Worm (Caenorhabditis elegans) whole organism, L4 larva: Measurements from ENCODE around the gene ZK355.2.

Experiments used
- F26F4.8 ChIP-seq: fragments of 200-800 bp; sonication (Bioruptor generic); conservative IDR thresholded peaks from 2 replicates; pipeline ENCODE4 v1.3.6; 2022; ENCODE audit warnings: missing genetic modification characterization, missing compliant biosample characterization
- F37D6.2 ChIP-seq: sonication (generic microtip); optimal IDR thresholded peaks from 2 replicates; lab custom pipeline; 2016; ENCODE audit warnings: mild to moderate bottlenecking, missing genetic modification characterization, missing compliant biosample characterization
- R02D3.7 ChIP-seq: fragments of 150-350 bp; sonication (generic microtip); optimal IDR thresholded peaks from 3 replicates; lab custom pipeline; 2014; ENCODE audit warnings: missing biosample characterization, missing genetic modification characterization
- T20F7.1 ChIP-seq: fragments of 200-800 bp; sonication (Bioruptor generic); optimal IDR thresholded peaks from 2 replicates; lab custom pipeline; 2018; ENCODE audit warnings: mild to moderate bottlenecking, missing genetic modification characterization, missing compliant biosample characterization
- Y105C5A.15 ChIP-seq: fragments of 200-800 bp; sonication (Bioruptor generic); IDR thresholded peaks from 2 replicates; pipeline ENCODE4 v1.3.6; 2022; ENCODE audit warnings: missing genetic modification characterization, missing compliant biosample characterization
- ZK337.2 ChIP-seq: fragments of 200-800 bp; sonication (Bioruptor generic); IDR thresholded peaks from 2 replicates; pipeline ENCODE4 v1.3.6; 2022; ENCODE audit warnings: missing genetic modification reagents, missing genetic modification characterization, missing compliant biosample characterization
- ZK546.5 ChIP-seq, 2 experiments: sonication (generic microtip); optimal IDR thresholded peaks; 2 replicates each; lab custom pipeline; 2017; ENCODE audit warnings: missing biosample characterization in 2 of 2, missing genetic modification characterization in 2 of 2
- aha-1 ChIP-seq: fragments of 150-350 bp; peaks from one replicate; lab custom pipeline; 2014; ENCODE audit warnings: missing biosample characterization, missing genetic modification characterization
- ama-1 ChIP-seq: fragments of 150-350 bp; optimal IDR thresholded peaks from 2 replicates; lab custom pipeline; 2014; ENCODE audit warnings: inconsistent platforms, mixed read lengths
- attf-4 ChIP-seq: sonication (generic microtip); optimal IDR thresholded peaks from 3 replicates; lab custom pipeline; 2017; ENCODE audit warnings: missing biosample characterization, missing genetic modification characterization
- ceh-28 ChIP-seq: fragments of 150-350 bp; optimal IDR thresholded peaks from 2 replicates; lab custom pipeline; 2014; ENCODE audit warnings: missing biosample characterization, missing genetic modification reagents, missing genetic modification characterization
- ceh-82 ChIP-seq: sonication (generic microtip); optimal IDR thresholded peaks from 2 replicates; lab custom pipeline; 2017; ENCODE audit warnings: missing biosample characterization, missing genetic modification characterization
- ces-1 ChIP-seq: fragments of 150-350 bp; sonication (generic microtip); optimal IDR thresholded peaks from 4 replicates; lab custom pipeline; 2014; ENCODE audit warnings: missing biosample characterization, missing genetic modification reagents, missing genetic modification characterization
- daf-16 ChIP-seq, 3 experiments: sonication (generic microtip); optimal IDR thresholded peaks; 2 replicates each; lab custom pipeline; 2016 to 2017; ENCODE audit warnings: missing genetic modification characterization in 3 of 3, missing genetic modification reagents in 3 of 3, mild to moderate bottlenecking in 2 of 3, missing compliant biosample characterization in 2 of 3, missing biosample characterization in 1 of 3, moderate library complexity in 1 of 3
- dmd-9 ChIP-seq: fragments of 200-800 bp; sonication (Bioruptor generic); IDR thresholded peaks from 2 replicates; pipeline ENCODE4 v1.3.6; 2022; ENCODE audit warnings: missing genetic modification reagents, missing genetic modification characterization, missing compliant biosample characterization
- dpl-1 ChIP-seq: fragments of 150-350 bp; optimal IDR thresholded peaks from 2 replicates; lab custom pipeline; 2014; ENCODE audit warnings: missing biosample characterization, missing genetic modification reagents, missing genetic modification characterization
- dve-1 ChIP-seq: sonication (generic microtip); optimal IDR thresholded peaks from 2 replicates; lab custom pipeline; 2017; ENCODE audit warnings: antibody characterized with exemption, mild to moderate bottlenecking, missing genetic modification characterization, missing compliant biosample characterization; ENCODE audit not compliant: insufficient read depth
- egl-27 ChIP-seq: sonication (generic microtip); optimal IDR thresholded peaks from 3 replicates; lab custom pipeline; 2017; ENCODE audit warnings: missing biosample characterization, missing genetic modification reagents, missing genetic modification characterization
- fos-1 ChIP-seq: fragments of 150-350 bp; optimal IDR thresholded peaks from 2 replicates; lab custom pipeline; 2014; ENCODE audit warnings: missing biosample characterization, missing genetic modification characterization
- hmg-1.1 ChIP-seq: fragments of 200-800 bp; sonication (Bioruptor generic); IDR thresholded peaks from 2 replicates; pipeline ENCODE4 v1.3.6; 2022; ENCODE audit warnings: missing genetic modification reagents, missing genetic modification characterization, missing compliant biosample characterization
- lin-1 ChIP-seq: fragments of 200-800 bp; sonication (Bioruptor generic); IDR thresholded peaks from 2 replicates; pipeline ENCODE4 v1.3.6; 2022; ENCODE audit warnings: missing genetic modification reagents, missing genetic modification characterization, missing compliant biosample characterization
- lin-13 ChIP-seq: fragments of 150-350 bp; optimal IDR thresholded peaks from 2 replicates; lab custom pipeline; 2014; ENCODE audit warnings: missing biosample characterization, missing genetic modification reagents, missing genetic modification characterization
- lin-15B ChIP-seq: fragments of 150-350 bp; sonication (generic microtip); optimal IDR thresholded peaks from 3 replicates; lab custom pipeline; 2014; ENCODE audit warnings: missing biosample characterization, missing genetic modification characterization
- lin-29 ChIP-seq: fragments of 200-800 bp; sonication (Bioruptor generic); IDR thresholded peaks from 2 replicates; pipeline ENCODE4 v1.3.6; 2022; ENCODE audit warnings: missing genetic modification reagents, missing genetic modification characterization, missing compliant biosample characterization
- lin-39 ChIP-seq: fragments of 150-350 bp; optimal IDR thresholded peaks from 2 replicates; lab custom pipeline; 2014; ENCODE audit warnings: missing biosample characterization, missing genetic modification reagents, missing genetic modification characterization
- lir-3 ChIP-seq: sonication (generic microtip); optimal IDR thresholded peaks from 2 replicates; lab custom pipeline; 2016; ENCODE audit warnings: mild to moderate bottlenecking, missing genetic modification characterization, missing compliant biosample characterization
- lsy-2 ChIP-seq, 2 experiments: fragments of 150-350 bp in 1 of 2; sonication (generic microtip) in 1 of 2; optimal IDR thresholded peaks; 2 replicates each; lab custom pipeline; 2014 to 2017; ENCODE audit warnings: missing biosample characterization in 2 of 2, missing genetic modification characterization in 2 of 2
- madf-5 ChIP-seq, 2 experiments: fragments of 200-800 bp; sonication (Bioruptor generic); IDR thresholded peaks; 2 replicates each; pipeline ENCODE4 v1.3.6; 2022; ENCODE audit warnings: missing compliant biosample characterization in 2 of 2, missing genetic modification characterization in 2 of 2
- mdl-1 ChIP-seq, 2 experiments: fragments of 150-350 bp in 1 of 2; sonication (generic microtip) in 1 of 2; optimal IDR thresholded peaks; 2 replicates each; lab custom pipeline; 2014 to 2017; ENCODE audit warnings: missing biosample characterization in 2 of 2, missing genetic modification characterization in 2 of 2
- mdt-29 ChIP-seq: fragments of 200-800 bp; sonication (Bioruptor generic); IDR thresholded peaks from 2 replicates; pipeline ENCODE4 v1.3.6; 2022; ENCODE audit warnings: missing genetic modification reagents, missing genetic modification characterization, missing compliant biosample characterization
- mep-1 ChIP-seq: fragments of 150-350 bp; sonication (generic microtip); optimal IDR thresholded peaks from 3 replicates; lab custom pipeline; 2014; ENCODE audit warnings: missing biosample characterization, missing genetic modification characterization
- mes-2 ChIP-seq: sonication (generic microtip); optimal IDR thresholded peaks from 2 replicates; lab custom pipeline; 2016; ENCODE audit warnings: missing genotype, mild to moderate bottlenecking, missing genetic modification characterization, missing compliant biosample characterization; ENCODE audit not compliant: poor library complexity, severe bottlenecking
- mxl-2 ChIP-seq: fragments of 200-800 bp; sonication (Bioruptor generic); conservative IDR thresholded peaks from 2 replicates; pipeline ENCODE4 v1.3.6; 2022; ENCODE audit warnings: missing genetic modification reagents, missing genetic modification characterization, missing compliant biosample characterization
- nhr-48 ChIP-seq: sonication (generic microtip); optimal IDR thresholded peaks from 2 replicates; lab custom pipeline; 2016; ENCODE audit warnings: mild to moderate bottlenecking, missing genetic modification characterization, missing compliant biosample characterization
- nhr-76 ChIP-seq: fragments of 150-350 bp; optimal IDR thresholded peaks from 2 replicates; lab custom pipeline; 2014; ENCODE audit warnings: missing biosample characterization, missing genetic modification characterization
- pha-4 ChIP-seq, 2 experiments: fragments of 150-350 bp in 1 of 2; fragments of 200-800 bp in 1 of 2; sonication (Bioruptor generic) in 1 of 2; IDR thresholded peaks in 1 of 2; optimal IDR thresholded peaks in 1 of 2; 2 replicates each; pipeline versions ENCODE4 v1.3.6 to Lab custom; 2014 to 2022; ENCODE audit warnings: missing genetic modification characterization in 2 of 2, missing genetic modification reagents in 2 of 2, missing biosample characterization in 1 of 2, missing compliant biosample characterization in 1 of 2
- saeg-2 ChIP-seq: fragments of 200-800 bp; sonication (Bioruptor generic); IDR thresholded peaks from 2 replicates; pipeline ENCODE4 v1.3.6; 2022; ENCODE audit warnings: missing genetic modification reagents, missing genetic modification characterization, missing compliant biosample characterization
- skn-1 ChIP-seq: fragments of 150-350 bp; optimal IDR thresholded peaks from 2 replicates; lab custom pipeline; 2014; ENCODE audit warnings: missing biosample characterization, missing genetic modification characterization
- snpc-4 ChIP-seq: fragments of 150-350 bp; optimal IDR thresholded peaks from 2 replicates; lab custom pipeline; 2014; ENCODE audit warnings: missing biosample characterization, missing genetic modification characterization
- spr-1 ChIP-seq: sonication (generic microtip); optimal IDR thresholded peaks from 2 replicates; lab custom pipeline; 2016; ENCODE audit warnings: mild to moderate bottlenecking, missing genetic modification characterization, missing compliant biosample characterization
- tag-97 ChIP-seq: fragments of 200-800 bp; sonication (Bioruptor generic); IDR thresholded peaks from 2 replicates; pipeline ENCODE4 v1.3.6; 2022; ENCODE audit warnings: missing genetic modification characterization, missing compliant biosample characterization
- unc-39 ChIP-seq: sonication (generic microtip); optimal IDR thresholded peaks from 2 replicates; lab custom pipeline; 2017; ENCODE audit warnings: missing biosample characterization, missing genetic modification characterization
- unc-62 ChIP-seq, 3 experiments: fragments of 150-350 bp in 1 of 3; sonication (generic microtip); optimal IDR thresholded peaks in 2 of 3; peaks in 1 of 3; 1 replicate in 1 of 3; 2 replicates in 2 of 3; lab custom pipeline; 2014 to 2017; ENCODE audit warnings: missing biosample characterization in 3 of 3, missing genetic modification characterization in 3 of 3, missing genetic modification reagents in 3 of 3, missing genotype in 1 of 3
- zfp-3 ChIP-seq: fragments of 200-800 bp; sonication (Bioruptor generic); conservative IDR thresholded peaks from 2 replicates; pipeline ENCODE4 v1.3.6; 2022; ENCODE audit warnings: missing genetic modification reagents, missing genetic modification characterization, missing compliant biosample characterization
- zip-2 ChIP-seq: fragments of 150-350 bp; optimal IDR thresholded peaks from 2 replicates; lab custom pipeline; 2014; ENCODE audit warnings: missing biosample characterization, missing genetic modification characterization

Gene ZK355.2

DNA sequence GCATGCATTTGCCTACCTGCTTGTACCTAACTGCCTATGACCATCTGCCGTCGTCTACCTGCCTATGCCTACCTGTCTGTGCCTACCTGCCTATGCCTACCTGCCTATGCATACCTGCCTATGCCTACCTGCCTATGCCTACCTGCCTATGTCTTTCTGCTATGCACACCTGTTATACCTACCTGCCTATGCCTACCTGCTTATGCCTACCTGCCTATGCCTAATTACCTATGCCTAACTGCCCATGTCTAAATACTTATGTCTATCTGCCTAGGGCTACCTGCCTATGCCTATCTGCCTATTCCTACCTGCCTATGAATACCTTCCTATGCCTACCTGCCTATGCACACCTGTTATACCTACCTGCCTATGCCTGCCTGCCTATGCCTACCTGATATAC, 42.6 kb downstream of the ZK355.2 start:
- TF ChIP-seq unc-62 (GFP tag; optimal IDR thresholded peaks at IDR 0.05 in 1 of 2; lab: Kevin White, UChicago) = peak in 1 of 2 experiments; percentile 61
- TF ChIP-seq unc-62 (tag; optimal IDR thresholded peaks at IDR 0.05; lab: Kevin White, UChicago) = no peak
- no peak for TF ChIP-seq mdt-29 (GFP tag; lab: Robert Waterston, UW)

DNA sequence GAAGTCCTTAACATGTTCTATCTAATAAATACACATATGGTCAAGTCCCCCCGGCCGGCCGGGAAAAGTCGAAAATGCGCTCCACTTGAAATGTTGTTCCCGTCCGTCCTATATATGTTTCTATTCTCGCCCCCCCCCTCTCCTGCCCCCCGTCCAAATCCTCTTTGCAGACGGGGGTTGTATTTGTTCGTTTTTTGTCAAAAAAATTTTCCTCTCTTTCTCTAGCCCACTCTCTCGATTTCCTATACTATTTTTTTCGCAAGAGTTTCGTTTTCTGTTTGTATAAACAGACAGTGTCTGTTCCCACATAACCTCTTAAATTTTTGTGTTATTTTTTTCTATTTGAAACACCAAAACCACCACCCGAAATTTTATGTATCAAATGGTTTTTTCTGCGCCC, 43.3 kb downstream of the ZK355.2 start:
- peak; percentile 29; the same call in 1 of the 2 replicates for TF ChIP-seq pha-4 (GFP tag; IDR thresholded peaks at IDR 0.05; lab: Robert Waterston, UW)
- no peak for TF ChIP-seq pha-4 (tag; optimal IDR thresholded peaks at IDR 0.05; lab: Kevin White, UChicago)
- TF ChIP-seq mep-1 (tag; lab: Kevin White, UChicago) = peak; percentile 12
- TF ChIP-seq dve-1 (tag; lab: Kevin White, UChicago) = peak; percentile 25
- no peak for TF ChIP-seq dpl-1 (GFP tag; lab: Kevin White, UChicago)
- TF ChIP-seq zip-2 = no peak
- 0 out of 2 replicates have a peak, but pooled peaks have one; percentile 10 for TF ChIP-seq hmg-1.1

DNA sequence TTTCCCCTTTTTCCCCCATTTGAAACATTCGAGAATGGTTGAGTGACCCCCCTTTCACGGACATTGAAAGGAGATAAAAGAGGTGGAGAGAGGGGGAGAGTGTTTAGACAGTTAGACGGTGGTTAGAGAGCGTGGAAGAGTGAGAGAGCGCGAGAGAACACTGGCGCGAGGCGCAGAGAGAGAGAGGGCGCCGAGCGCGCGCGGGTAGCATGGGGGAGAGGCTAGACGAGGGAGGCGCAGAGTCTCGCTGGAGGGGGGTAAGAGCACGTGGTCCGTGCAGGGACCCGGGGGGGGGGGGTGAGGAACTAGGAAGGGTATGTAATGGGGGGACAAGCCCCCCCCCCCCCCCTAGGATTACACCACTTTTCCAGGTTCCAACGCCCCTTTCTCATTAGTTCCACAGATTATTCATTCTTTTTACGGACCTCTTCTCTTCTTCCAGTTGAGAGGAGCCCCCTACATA, 50.3 kb downstream of the ZK355.2 start:
- TF ChIP-seq spr-1 (tag; lab: Kevin White, UChicago) (no peak), daf-16 (GFP tag; optimal IDR thresholded peaks at IDR 0.05; lab: Kevin White, UChicago) (peak in 1 of 2 experiments; percentile 44), daf-16 (tag; optimal IDR thresholded peaks at IDR 0.05; lab: Kevin White, UChicago) (peak; percentile 68), nhr-76 (peak; percentile 59), saeg-2 (GFP tag; lab: Robert Waterston, UW) (peak; percentile 98), snpc-4 (tag; lab: Kevin White, UChicago) (no peak), aha-1 (tag; lab: Kevin White, UChicago) (peak; percentile 99), tag-97 (GFP tag; lab: Robert Waterston, UW) (peak; percentile 81; the same call in 1 of the 2 replicates), ceh-28 (tag; lab: Kevin White, UChicago) (no peak), lin-1 (GFP tag; lab: Robert Waterston, UW) (peak; percentile 97), mdl-1 (tag; optimal IDR thresholded peaks at IDR 0.05; lab: Kevin White, UChicago) (peak; percentile 94 to 98), lin-29 (GFP tag; lab: Robert Waterston, UW) (peak; percentile 93), dmd-9 (GFP tag; lab: Robert Waterston, UW) (peak; percentile 85), lsy-2 (tag; optimal IDR thresholded peaks at IDR 0.05; lab: Kevin White, UChicago) (peak; percentile 79 to 87), mes-2 (peak; percentile 76), ceh-82 (tag; lab: Kevin White, UChicago) (no peak), dpl-1 (GFP tag; lab: Kevin White, UChicago) (peak; percentile 58), lir-3 (tag; lab: Kevin White, UChicago) (no peak), madf-5 (GFP tag; IDR thresholded peaks at IDR 0.05; lab: Robert Waterston, UW) (no peak), fos-1 (tag; lab: Kevin White, UChicago) (peak; percentile 74), F37D6.2 (tag; lab: Kevin White, UChicago) (peak; percentile 81), unc-39 (tag; lab: Kevin White, UChicago) (no peak), attf-4 (tag; lab: Kevin White, UChicago) (no peak), T20F7.1 (GFP tag; lab: Kevin White, UChicago) (peak; percentile 85), mxl-2 (GFP tag; lab: Robert Waterston, UW) (peak; percentile 85), lin-39 (no peak), lin-15B (tag; lab: Kevin White, UChicago) (no peak), zfp-3 (peak; percentile 93), Y105C5A.15 (GFP tag; lab: Robert Waterston, UW) (no peak), lin-13 (peak; percentile 89), mdt-29 (GFP tag; lab: Robert Waterston, UW) (peak; percentile 95), R02D3.7 (tag; lab: Kevin White, UChicago) (no peak), F26F4.8 (GFP tag; lab: Robert Waterston, UW) (no peak), zip-2 (peak; percentile 59), ama-1 (lab: Kevin White, UChicago) (peak; percentile 41), hmg-1.1 (peak; percentile 96), ces-1 (peak; percentile 35), ZK337.2 (GFP tag; lab: Robert Waterston, UW) (0 out of 2 replicates have a peak, but pooled peaks have one; percentile 6), egl-27 (tag; lab: Kevin White, UChicago) (no peak), skn-1 (tag; lab: Kevin White, UChicago) (peak; percentile 35), ZK546.5 (tag; optimal IDR thresholded peaks at IDR 0.05; lab: Kevin White, UChicago) (no peak), nhr-48 (tag; lab: Kevin White, UChicago) (peak; percentile 89)
